Fruit fly (Drosophila melanogaster) whole organism, embryonic: Measurements from ENCODE around the gene sinu.

Experiments
- Blimp-1 ChIP-seq: fragments of 200-800 bp; sonication (Bioruptor generic); optimal IDR thresholded peaks from 3 replicates; lab custom pipeline; 2018; ENCODE audit warnings: missing biosample characterization, missing genetic modification characterization, mild to moderate bottlenecking, moderate library complexity, missing genetic modification reagents
- CG10147 ChIP-seq: fragments of 200-800 bp; sonication (Bioruptor generic); optimal IDR thresholded peaks from 2 replicates; lab custom pipeline; 2019; ENCODE audit warnings: missing biosample characterization, mild to moderate bottlenecking, missing genetic modification characterization, moderate library complexity
- CG10209 ChIP-seq: fragments of 200-800 bp; sonication (Bioruptor generic); optimal IDR thresholded peaks from 3 replicates; lab custom pipeline; 2017; ENCODE audit warnings: missing biosample characterization, mild to moderate bottlenecking, missing genetic modification characterization, missing genetic modification reagents
- CG12219 ChIP-seq: fragments of 200-800 bp; sonication (Bioruptor generic); optimal IDR thresholded peaks from 3 replicates; lab custom pipeline; 2018; ENCODE audit warnings: missing biosample characterization, mild to moderate bottlenecking, missing genetic modification characterization
- CG12391 ChIP-seq: fragments of 200-800 bp; sonication (Bioruptor generic); optimal IDR thresholded peaks from 3 replicates; lab custom pipeline; 2018; ENCODE audit warnings: missing biosample characterization, mild to moderate bottlenecking, missing genetic modification characterization, moderate library complexity
- CG13894 ChIP-seq: fragments of 200-800 bp; sonication (Bioruptor generic); optimal IDR thresholded peaks from 3 replicates; lab custom pipeline; 2018; ENCODE audit warnings: missing biosample characterization, mild to moderate bottlenecking, missing genetic modification characterization, moderate library complexity
- CG14050 ChIP-seq: fragments of 200-800 bp; sonication (Bioruptor generic); IDR thresholded peaks from 3 replicates; pipeline ENCODE4 v1.3.6; 2022; ENCODE audit warnings: missing biosample characterization, missing genetic modification characterization
- CG15479 ChIP-seq: fragments of 200-800 bp; sonication (Bioruptor generic); optimal IDR thresholded peaks from 3 replicates; lab custom pipeline; 2019; ENCODE audit warnings: missing biosample characterization, mild to moderate bottlenecking, missing genetic modification characterization, moderate library complexity
- CG17359 ChIP-seq: fragments of 200-800 bp; sonication (Bioruptor generic); optimal IDR thresholded peaks from 3 replicates; lab custom pipeline; 2018; ENCODE audit warnings: missing biosample characterization, mild to moderate bottlenecking, missing genetic modification characterization, moderate library complexity
- CG2116 ChIP-seq: fragments of 200-800 bp; sonication (Bioruptor generic); optimal IDR thresholded peaks from 3 replicates; lab custom pipeline; 2018; ENCODE audit warnings: missing biosample characterization, mild to moderate bottlenecking, missing genetic modification characterization
- CG2129 ChIP-seq: fragments of 200-800 bp; sonication (Bioruptor generic); IDR thresholded peaks from 2 replicates; pipeline ENCODE4 v1.3.6; 2022; ENCODE audit warnings: missing biosample characterization, missing genetic modification characterization; ENCODE audit not compliant: partially characterized antibody
- CG2889 ChIP-seq: fragments of 200-800 bp; sonication (Bioruptor generic); IDR thresholded peaks from 3 replicates; pipeline ENCODE4 v1.3.6; 2022; ENCODE audit warnings: missing biosample characterization, missing genetic modification characterization
- CG30431 ChIP-seq: fragments of 200-800 bp; sonication (Bioruptor generic); optimal IDR thresholded peaks from 2 replicates; lab custom pipeline; 2017; ENCODE audit warnings: missing biosample characterization, missing genetic modification characterization
- CG31224 ChIP-seq: fragments of 200-800 bp; sonication (Bioruptor generic); IDR thresholded peaks from 2 replicates; pipeline ENCODE4 v1.3.6; 2022; ENCODE audit warnings: missing biosample characterization, missing genetic modification characterization
- CG33557 ChIP-seq: fragments of 200-800 bp; sonication (Bioruptor generic); optimal IDR thresholded peaks from 2 replicates; lab custom pipeline; 2019; ENCODE audit warnings: missing biosample characterization, mild to moderate bottlenecking, missing genetic modification characterization, moderate library complexity
- CG4424 ChIP-seq: fragments of 200-800 bp; sonication (Bioruptor generic); optimal IDR thresholded peaks from 3 replicates; lab custom pipeline; 2016; ENCODE audit warnings: missing biosample characterization, missing genetic modification characterization
- CG7357 ChIP-seq: fragments of 200-800 bp; sonication (Bioruptor generic); IDR thresholded peaks from 3 replicates; pipeline ENCODE4 v1.3.6; 2022; ENCODE audit warnings: missing biosample characterization, missing genetic modification characterization
- CG7372 ChIP-seq: fragments of 200-800 bp; sonication (Bioruptor generic); IDR thresholded peaks from 2 replicates; pipeline ENCODE4 v1.3.6; 2022; ENCODE audit warnings: missing biosample characterization, missing genetic modification characterization
- CG7987 ChIP-seq: fragments of 200-800 bp; sonication (Bioruptor generic); optimal IDR thresholded peaks from 2 replicates; lab custom pipeline; 2018; ENCODE audit warnings: missing biosample characterization, mild to moderate bottlenecking, missing genetic modification characterization, moderate library complexity
- CTCF ChIP-seq: fragments of 200-800 bp; sonication (Bioruptor generic); optimal IDR thresholded peaks from 2 replicates; lab custom pipeline; 2017; ENCODE audit warnings: missing biosample characterization, mild to moderate bottlenecking, missing genetic modification characterization, moderate library complexity
- Ets65A ChIP-seq: fragments of 200-800 bp; sonication (Bioruptor generic); peaks from one replicate; lab custom pipeline; 2016; ENCODE audit warnings: missing biosample characterization, missing genetic modification characterization
- H15 ChIP-seq: fragments of 200-800 bp; sonication (Bioruptor generic); IDR thresholded peaks from 3 replicates; pipeline ENCODE4 v1.3.6; 2022; ENCODE audit warnings: missing biosample characterization, missing genetic modification characterization
- HLH54F ChIP-seq: fragments of 200-800 bp; sonication (Bioruptor generic); optimal IDR thresholded peaks from 3 replicates; lab custom pipeline; 2016; ENCODE audit warnings: missing biosample characterization, missing genetic modification characterization
- Myb ChIP-seq: fragments of 200-800 bp; sonication (Bioruptor generic); optimal IDR thresholded peaks from 2 replicates; lab custom pipeline; 2016; ENCODE audit warnings: missing biosample characterization, missing genetic modification characterization
- NC2β ChIP-seq: fragments of 200-800 bp; sonication (Bioruptor generic); optimal IDR thresholded peaks from 2 replicates; lab custom pipeline; 2016; ENCODE audit warnings: missing biosample characterization, missing genetic modification characterization
- Sox102F ChIP-seq: fragments of 200-800 bp; sonication (Bioruptor generic); optimal IDR thresholded peaks from 2 replicates; lab custom pipeline; 2018; ENCODE audit warnings: missing biosample characterization, mild to moderate bottlenecking, missing genetic modification characterization, moderate library complexity
- Trl ChIP-seq, 3 experiments: fragments of >200 bp in 2 of 3; fragments of 200-800 bp in 1 of 3; sonication (Bioruptor generic) in 1 of 3; optimal IDR thresholded peaks; 2 replicates in 1 of 3; 3 replicates in 2 of 3; lab custom pipeline; 2016 to 2017; ENCODE audit warnings: missing biosample characterization in 1 of 3, missing genetic modification characterization in 1 of 3
- ase ChIP-seq: fragments of 200-800 bp; sonication (Bioruptor generic); IDR thresholded peaks from 3 replicates; pipeline ENCODE4 v1.3.6; 2022; ENCODE audit warnings: missing biosample characterization, missing genetic modification characterization
- az2 ChIP-seq: fragments of 200-800 bp; sonication (Bioruptor generic); optimal IDR thresholded peaks from 3 replicates; lab custom pipeline; 2016; ENCODE audit warnings: missing biosample characterization, missing genetic modification characterization
- dan ChIP-seq: fragments of 200-800 bp; sonication (Bioruptor generic); IDR thresholded peaks from 2 replicates; pipeline ENCODE4 v1.3.6; 2022; ENCODE audit warnings: missing biosample characterization, missing genetic modification characterization
- dmrt11E ChIP-seq: fragments of 200-800 bp; sonication (Bioruptor generic); optimal IDR thresholded peaks from 3 replicates; lab custom pipeline; 2018; ENCODE audit warnings: missing biosample characterization, mild to moderate bottlenecking, missing genetic modification characterization, moderate library complexity
- dmrt99B ChIP-seq: fragments of 200-800 bp; sonication (Bioruptor generic); optimal IDR thresholded peaks from 2 replicates; lab custom pipeline; 2018; ENCODE audit warnings: missing biosample characterization, mild to moderate bottlenecking, missing genetic modification characterization, moderate library complexity
- dysf ChIP-seq: fragments of 200-800 bp; sonication (Bioruptor generic); IDR thresholded peaks from 3 replicates; pipeline ENCODE4 v1.3.6; 2022; ENCODE audit warnings: missing biosample characterization, missing genetic modification characterization
- ewg ChIP-seq: fragments of 200-800 bp; sonication (Bioruptor generic); optimal IDR thresholded peaks from 3 replicates; lab custom pipeline; 2017; ENCODE audit warnings: mild to moderate bottlenecking, missing biosample characterization, missing genetic modification reagents, missing genetic modification characterization
- fd96Cb ChIP-seq: fragments of 200-800 bp; sonication (Bioruptor generic); optimal IDR thresholded peaks from 2 replicates; lab custom pipeline; 2018; ENCODE audit warnings: missing biosample characterization, mild to moderate bottlenecking, missing genetic modification characterization, moderate library complexity
- gem ChIP-seq: fragments of 200-800 bp; sonication (Bioruptor generic); optimal IDR thresholded peaks from 2 replicates; lab custom pipeline; 2019; ENCODE audit warnings: missing biosample characterization, mild to moderate bottlenecking, missing genetic modification characterization, moderate library complexity
- grau ChIP-seq: fragments of 200-800 bp; optimal IDR thresholded peaks from 3 replicates; lab custom pipeline; 2019; ENCODE audit warnings: missing biosample characterization, mild to moderate bottlenecking, missing genetic modification characterization, moderate library complexity
- grn ChIP-seq: fragments of 200-800 bp; sonication (Bioruptor generic); optimal IDR thresholded peaks from 3 replicates; lab custom pipeline; 2017; ENCODE audit warnings: missing biosample characterization, missing genetic modification characterization
- hkb ChIP-seq, 2 experiments: fragments of 200-800 bp in 1 of 2; fragments of >200 bp in 1 of 2; sonication (Bioruptor generic) in 1 of 2; IDR thresholded peaks in 1 of 2; optimal IDR thresholded peaks in 1 of 2; 2 replicates each; pipeline versions ENCODE4 v1.3.6 to Lab custom; 2017 to 2022; ENCODE audit warnings: missing biosample characterization in 1 of 2, missing genetic modification characterization in 1 of 2
- ind ChIP-seq: fragments of 200-800 bp; sonication (Bioruptor generic); optimal IDR thresholded peaks from 3 replicates; lab custom pipeline; 2016; ENCODE audit warnings: missing biosample characterization, missing genetic modification characterization
- lola ChIP-seq, 3 experiments: fragments of >200 bp in 2 of 3; fragments of 200-800 bp in 1 of 3; sonication (Bioruptor generic) in 1 of 3; optimal IDR thresholded peaks; 2 replicates each; lab custom pipeline; 2017 to 2019; ENCODE audit warnings: missing biosample characterization in 3 of 3, missing genetic modification characterization in 3 of 3, mild to moderate bottlenecking in 1 of 3, moderate library complexity in 1 of 3
- nmo ChIP-seq: fragments of 200-800 bp; sonication (Bioruptor generic); optimal IDR thresholded peaks from 2 replicates; lab custom pipeline; 2018; ENCODE audit warnings: missing biosample characterization, mild to moderate bottlenecking, missing genetic modification characterization, moderate library complexity
- otp ChIP-seq: fragments of 200-800 bp; sonication (Bioruptor generic); IDR thresholded peaks from 3 replicates; pipeline ENCODE4, ENCODE4 v1.3.6; 2022; ENCODE audit warnings: missing biosample characterization, missing genetic modification characterization
- p53 ChIP-seq: fragments of 200-800 bp; sonication (Bioruptor generic); optimal IDR thresholded peaks from 2 replicates; lab custom pipeline; 2016; ENCODE audit warnings: missing biosample characterization, missing genetic modification characterization
- phol ChIP-seq: fragments of 200-800 bp; sonication (Bioruptor generic); optimal IDR thresholded peaks from 3 replicates; lab custom pipeline; 2018; ENCODE audit warnings: missing biosample characterization, mild to moderate bottlenecking, missing genetic modification characterization, moderate library complexity
- sens ChIP-seq: fragments of 200-800 bp; sonication (Bioruptor generic); peaks from one replicate; lab custom pipeline; 2016; ENCODE audit warnings: missing biosample characterization, missing genetic modification characterization
- sisA ChIP-seq: fragments of 200-800 bp; sonication (Bioruptor generic); IDR thresholded peaks from 2 replicates; pipeline ENCODE4 v1.3.6; 2022; ENCODE audit warnings: missing biosample characterization, missing genetic modification characterization
- toy ChIP-seq: fragments of 200-800 bp; sonication (Bioruptor generic); IDR thresholded peaks from 2 replicates; pipeline ENCODE4 v1.3.6; 2022; ENCODE audit warnings: missing biosample characterization, missing genetic modification characterization
- trem ChIP-seq: fragments of 200-800 bp; optimal IDR thresholded peaks from 3 replicates; lab custom pipeline; 2019; ENCODE audit warnings: missing biosample characterization, mild to moderate bottlenecking, missing genetic modification characterization, moderate library complexity
- usp ChIP-seq: fragments of >200 bp; optimal IDR thresholded peaks from 2 replicates; lab custom pipeline; 2017; ENCODE audit warnings: missing biosample characterization, missing genetic modification characterization
- vnd ChIP-seq: fragments of 200-800 bp; sonication (Bioruptor generic); IDR thresholded peaks from 3 replicates; pipeline ENCODE4 v1.3.6; 2022; ENCODE audit warnings: missing biosample characterization, missing genetic modification characterization; ENCODE audit not compliant: partially characterized antibody
- zen2 ChIP-seq: fragments of 200-800 bp; sonication (Bioruptor generic); IDR thresholded peaks from 3 replicates; pipeline ENCODE4 v1.3.6; 2022; ENCODE audit warnings: missing biosample characterization, missing genetic modification characterization; ENCODE audit not compliant: partially characterized antibody

The sinu gene

dm6 chr3L:5609493-5609892, 48.1 kb upstream of the sinu start (continued):
- no peak for TF ChIP-seq CG7357 (GFP tag; lab: Robert Waterston, UW)
- TF ChIP-seq dan (GFP tag; lab: Robert Waterston, UW): no peak
- TF ChIP-seq az2 (GFP tag; lab: Kevin White, UChicago): peak; percentile 8
- TF ChIP-seq grau: peak; percentile 20
- TF ChIP-seq ind (GFP tag; lab: Kevin White, UChicago): no peak
- TF ChIP-seq hkb (optimal IDR thresholded peaks at IDR 0.05; lab: Kevin White, UChicago): no peak
- TF ChIP-seq hkb (GFP tag; IDR thresholded peaks at IDR 0.05; lab: Robert Waterston, UW): peak; percentile 41; the same call in 1 of the 2 replicates
- no peak for TF ChIP-seq lola (GFP tag; optimal IDR thresholded peaks at IDR 0.05; lab: Kevin White, UChicago)
- TF ChIP-seq CG12219: no peak
- TF ChIP-seq NC2β: no peak
- peak; percentile 39 for TF ChIP-seq CG17359 (tag; lab: Kevin White, UChicago)
- TF ChIP-seq gem (tag; lab: Kevin White, UChicago): peak; percentile 64
- no peak for TF ChIP-seq CG10147 (GFP tag; lab: Kevin White, UChicago)
- TF ChIP-seq otp (GFP tag; lab: Robert Waterston, UW): no peak
- peak; percentile 47 for TF ChIP-seq phol (tag; lab: Kevin White, UChicago)
- peak; percentile 34 for TF ChIP-seq CG12391 (tag; lab: Kevin White, UChicago)
- no peak for TF ChIP-seq dmrt99B (tag; lab: Kevin White, UChicago)
- no peak for TF ChIP-seq CG31224
- TF ChIP-seq H15 (GFP tag; lab: Robert Waterston, UW): no peak
- no peak for TF ChIP-seq p53 (GFP tag; lab: Kevin White, UChicago)
- TF ChIP-seq ase (GFP tag; lab: Robert Waterston, UW): no peak
- TF ChIP-seq sisA (GFP tag; lab: Robert Waterston, UW): peak; percentile 22; the same call in 1 of the 2 replicates
- no peak for TF ChIP-seq ewg
- TF ChIP-seq toy (GFP tag; lab: Robert Waterston, UW): no peak
- TF ChIP-seq CG4424: peak; percentile 4
- TF ChIP-seq CG2129 (GFP tag; lab: Robert Waterston, UW): no peak
- TF ChIP-seq CTCF (GFP tag; lab: Kevin White, UChicago): no peak
- TF ChIP-seq sens: peak; percentile 49
- TF ChIP-seq Sox102F (GFP tag; lab: Kevin White, UChicago): peak; percentile 50
- TF ChIP-seq grn (GFP tag; lab: Kevin White, UChicago): no peak
- TF ChIP-seq CG2889: 0 out of 3 replicates have a peak, but pooled peaks have one; percentile 15
- no peak for TF ChIP-seq usp
- peak; percentile 5 for TF ChIP-seq trem (tag; lab: Kevin White, UChicago)
- no peak for TF ChIP-seq CG10209 (GFP tag; lab: Kevin White, UChicago)
- TF ChIP-seq fd96Cb: peak; percentile 6
- TF ChIP-seq CG30431 (GFP tag; lab: Kevin White, UChicago): no peak
- TF ChIP-seq HLH54F (GFP tag; lab: Kevin White, UChicago): no peak
- TF ChIP-seq dmrt11E (tag; lab: Kevin White, UChicago): peak; percentile 16
- TF ChIP-seq nmo: peak; percentile 35
- TF ChIP-seq CG7987: no peak

dm6 chr3L:5608786-5609370, 47.5 kb upstream of the sinu start:
- TF ChIP-seq CG7372 (GFP tag; lab: Robert Waterston, UW) (peak; percentile 76), CG13894 (tag; lab: Kevin White, UChicago) (no peak), CG2116 (no peak), dysf (GFP tag; lab: Robert Waterston, UW) (no peak), Ets65A (peak; percentile 82), CG15479 (GFP tag; lab: Kevin White, UChicago) (no peak), vnd (no peak), Myb (GFP tag; lab: Kevin White, UChicago) (no peak), Trl (optimal IDR thresholded peaks at IDR 0.05; lab: Kevin White, UChicago) (peak in 1 of 2 experiments; percentile 27), Trl (GFP tag; optimal IDR thresholded peaks at IDR 0.05; lab: Kevin White, UChicago) (no peak), Blimp-1 (GFP tag; lab: Kevin White, UChicago) (peak; percentile 99), CG33557 (GFP tag; lab: Kevin White, UChicago) (peak; percentile 4), zen2 (GFP tag; lab: Robert Waterston, UW) (no peak), CG14050 (GFP tag; lab: Robert Waterston, UW) (no peak)
